Worm (Caenorhabditis elegans): Measurements from ENCODE around the gene Y56A3A.2.

ce11 chrIII:11900022-11900421, 38.0 kb upstream of the Y56A3A.2 start:
- no peak for TF ChIP-seq cog-1 (tag; optimal IDR thresholded peaks at IDR 0.05)
- no peak for TF ChIP-seq ztf-29 (GFP tag; IDR thresholded peaks at IDR 0.05)
- no peak for TF ChIP-seq ref-1 (GFP tag; conservative IDR thresholded peaks at IDR 0.05)
